Worm (Caenorhabditis elegans): ENCODE data around the gene tomm-7.

The tomm-7 gene

DNA sequence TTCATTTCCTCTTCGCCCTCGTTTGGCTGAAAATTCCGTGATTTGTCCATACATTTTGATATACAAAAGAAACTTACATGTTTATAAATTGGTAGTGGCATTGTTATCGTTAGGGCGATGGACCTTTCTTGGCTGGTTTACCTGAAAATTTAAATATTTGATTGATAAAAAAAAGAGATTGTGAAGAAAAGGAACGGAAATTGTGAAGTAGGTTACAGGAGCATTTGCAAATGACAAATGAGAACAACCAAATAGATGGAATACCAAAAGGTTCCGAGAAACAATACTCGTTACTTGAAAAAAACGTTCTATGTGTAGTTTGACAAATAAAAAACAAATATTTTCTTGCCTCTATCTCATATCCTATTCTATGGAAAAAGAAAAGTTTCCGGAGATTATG is 15.9 kb upstream of the tomm-7 start, which contains the start of gene ZK652.8:
Gene ZK652.8 (minus strand): TSS at position 101 of the 400 bp plus-strand sequence.
- TF ChIP-seq snu-23 (GFP tag; optimal IDR thresholded peaks at IDR 0.05), result no peak
- no peak for TF ChIP-seq nhr-11 (tag; optimal IDR thresholded peaks at IDR 0.05)
- no peak for TF ChIP-seq lsy-2 (tag; optimal IDR thresholded peaks at IDR 0.05)

DNA sequence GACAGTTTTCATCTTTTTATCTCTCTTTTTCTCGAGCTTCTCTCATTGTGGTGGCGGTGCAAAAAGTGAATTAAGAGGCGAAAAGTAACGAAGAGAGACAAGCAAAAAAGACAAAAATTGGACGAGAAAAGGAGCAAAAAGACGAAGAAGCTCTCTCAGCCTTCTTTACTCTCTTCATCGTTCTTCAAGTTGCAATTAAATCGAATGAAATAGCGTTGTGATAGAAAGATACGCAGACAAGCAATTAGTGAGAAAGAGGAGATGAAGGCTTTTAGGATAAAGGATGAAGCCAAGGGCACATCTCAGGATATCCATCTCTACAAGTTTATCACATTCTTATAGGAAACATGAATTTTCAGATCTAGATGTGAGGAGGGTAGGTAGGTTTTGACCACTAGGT is 11.2 kb upstream of the tomm-7 start:
- TF ChIP-seq ceh-90 (tag; optimal IDR thresholded peaks at IDR 0.05) (no peak), alr-1 (tag; optimal IDR thresholded peaks at IDR 0.05; ENCODE audit: borderline replicate concordance) (no peak), lir-3 (tag; optimal IDR thresholded peaks at IDR 0.05; ENCODE audit: poor library complexity) (no peak), nhr-71 (tag; optimal IDR thresholded peaks at IDR 0.05) (peak; percentile 23), rnt-1 (tag; optimal IDR thresholded peaks at IDR 0.05) (peak; percentile 41), efl-1 (optimal IDR thresholded peaks at IDR 0.05) (peak in 1 of 2 experiments; percentile 24), efl-1 (GFP tag; optimal IDR thresholded peaks at IDR 0.05 in 1 of 2) (peak in 1 of 2 experiments; percentile 75), lin-14 (GFP tag; optimal IDR thresholded peaks at IDR 0.05) (peak; percentile 74), lsy-2 (tag; optimal IDR thresholded peaks at IDR 0.05) (peak; percentile 2 to 38)

DNA sequence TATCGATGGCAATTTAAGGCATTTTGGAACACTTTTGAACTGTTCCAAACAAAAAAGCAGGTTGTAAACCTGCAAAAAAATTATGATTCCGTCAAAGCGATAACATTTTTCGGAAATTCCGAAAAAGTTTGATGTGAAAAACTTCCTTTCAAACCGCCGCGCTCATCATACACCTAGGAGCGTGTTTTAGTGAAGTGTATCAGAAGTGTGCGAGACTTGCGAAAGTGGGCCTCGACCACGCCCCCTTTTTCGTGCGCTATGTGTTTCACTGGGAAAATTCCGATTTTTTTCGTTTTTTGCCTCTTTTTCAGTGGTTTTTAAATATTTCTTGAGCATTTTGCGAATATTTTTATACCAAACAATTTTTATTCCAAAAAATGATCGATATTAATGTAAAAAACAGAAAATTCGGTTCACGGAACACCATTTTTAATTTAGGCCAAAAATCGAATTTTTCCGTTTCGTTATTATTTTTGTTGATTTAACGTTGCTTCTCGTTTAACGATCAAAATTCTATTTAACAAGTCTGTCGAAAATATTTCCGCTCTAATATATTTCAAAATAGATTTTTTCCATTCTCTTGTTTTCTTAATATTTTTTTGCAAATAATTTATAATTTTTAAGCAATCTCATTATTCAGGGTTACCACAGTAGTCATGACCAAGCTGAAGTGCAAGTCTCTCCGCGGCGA is 4.8 kb upstream of the tomm-7 start, which contains the start of gene rpl-35:
Gene rpl-35 (plus strand): TSS at position 641 of the 691 bp plus-strand sequence.
- TF ChIP-seq C34B4.2 (tag; optimal IDR thresholded peaks at IDR 0.05) (peak; percentile 98), efl-3 (GFP tag; optimal IDR thresholded peaks at IDR 0.05) (peak; percentile 98), Y116A8C.19 (tag; optimal IDR thresholded peaks at IDR 0.05; ENCODE audit: borderline replicate concordance) (peak; percentile 61), snpc-4 (tag; optimal IDR thresholded peaks at IDR 0.05) (peak; percentile 93), ceh-63 (GFP tag; optimal IDR thresholded peaks at IDR 0.05) (peak; percentile 98), ets-5 (GFP tag; IDR thresholded peaks at IDR 0.05) (peak; percentile 88; the same call in 1 of the 2 replicates), F16B12.6 (tag; optimal IDR thresholded peaks at IDR 0.05) (peak; percentile 89), nhr-11 (tag; optimal IDR thresholded peaks at IDR 0.05) (peak; percentile 98), nhr-20 (tag; optimal IDR thresholded peaks at IDR 0.05) (peak; percentile 100), efl-1 (optimal IDR thresholded peaks at IDR 0.05) (peak; percentile 99 to 100), efl-1 (GFP tag; optimal IDR thresholded peaks at IDR 0.05 in 1 of 2) (peak; percentile 100), ces-1 (GFP tag; optimal IDR thresholded peaks at IDR 0.05) (peak; percentile 91), hpl-2 (GFP tag; optimal IDR thresholded peaks at IDR 0.05) (peak; percentile 98), unc-62 (GFP tag; optimal IDR thresholded peaks at IDR 0.05) (peak; percentile 95), irx-1 (tag; optimal IDR thresholded peaks at IDR 0.05) (peak; percentile 99), zip-4 (GFP tag; optimal IDR thresholded peaks at IDR 0.05) (peak; percentile 98), nhr-76 (tag; optimal IDR thresholded peaks at IDR 0.05) (peak; percentile 85), aly-2 (tag; optimal IDR thresholded peaks at IDR 0.05) (peak; percentile 99), lin-35 (GFP tag; optimal IDR thresholded peaks at IDR 0.05) (peak; percentile 100), nhr-237 (tag; optimal IDR thresholded peaks at IDR 0.05) (peak; percentile 99), egl-13 (tag; optimal IDR thresholded peaks at IDR 0.05) (peak; percentile 99), nhr-84 (tag; optimal IDR thresholded peaks at IDR 0.05) (peak; percentile 95), lsy-2 (tag; optimal IDR thresholded peaks at IDR 0.05) (peak; percentile 98 to 99), isw-1 (GFP tag; IDR thresholded peaks at IDR 0.05) (peak; percentile 100), C04F5.9 (tag; optimal IDR thresholded peaks at IDR 0.05) (peak; percentile 98), fkh-10 (GFP tag; optimal IDR thresholded peaks at IDR 0.05) (peak; percentile 99), fkh-4 (tag; optimal IDR thresholded peaks at IDR 0.05; ENCODE audit: borderline replicate concordance) (peak; percentile 98), sup-37 (GFP tag; optimal IDR thresholded peaks at IDR 0.05) (peak; percentile 99), pag-3 (tag; optimal IDR thresholded peaks at IDR 0.05; ENCODE audit: borderline replicate concordance, insufficient read depth) (peak; percentile 53), pax-3 (tag; optimal IDR thresholded peaks at IDR 0.05) (peak; percentile 99), mdl-1 (tag; optimal IDR thresholded peaks at IDR 0.05) (peak; percentile 3 to 98), blmp-1 (tag; optimal IDR thresholded peaks at IDR 0.05) (peak; percentile 95), hlh-17 (GFP tag; optimal IDR thresholded peaks at IDR 0.05; ENCODE audit: borderline replicate concordance) (peak; percentile 79), tlp-1 (tag; optimal IDR thresholded peaks at IDR 0.05) (no peak), ama-1 (optimal IDR thresholded peaks at IDR 0.05) (peak; percentile 81), nhr-85 (tag) (peak; percentile 100), unc-130 (tag; optimal IDR thresholded peaks at IDR 0.05) (peak; percentile 100), nhr-77 (tag; optimal IDR thresholded peaks at IDR 0.05) (peak; percentile 100), fos-1 (tag; optimal IDR thresholded peaks at IDR 0.05) (peak; percentile 98), dpl-1 (GFP tag; optimal IDR thresholded peaks at IDR 0.05) (peak; percentile 100)
